Fruit fly (Drosophila melanogaster): ENCODE data around the gene CG7724.

The CG7724 gene

dm6 chr3L:17012017-17012719 lies 43.2 kb upstream of the CG7724 start, which contains the start of gene CG3764 (continued):
- TF ChIP-seq Myc (optimal IDR thresholded peaks at IDR 0.05) (no peak), h (GFP tag; optimal IDR thresholded peaks at IDR 0.05) (peak; percentile 75), tai (GFP tag; optimal IDR thresholded peaks at IDR 0.05) (no peak), jim (GFP tag; optimal IDR thresholded peaks at IDR 0.05) (no peak), CG9705 (GFP tag; optimal IDR thresholded peaks at IDR 0.05) (peak; percentile 77), dsf (GFP tag; optimal IDR thresholded peaks at IDR 0.05; ENCODE audit: borderline replicate concordance) (peak; percentile 12), Dfd (GFP tag; optimal IDR thresholded peaks at IDR 0.05) (no peak)

- TF ChIP-seq OdsH (GFP tag; optimal IDR thresholded peaks at IDR 0.05) (peak; percentile 44), Dfd (GFP tag; optimal IDR thresholded peaks at IDR 0.05) (no peak), pan (optimal IDR thresholded peaks at IDR 0.05) (no peak), Myc (optimal IDR thresholded peaks at IDR 0.05) (peak; percentile 23), Rel (GFP tag; optimal IDR thresholded peaks at IDR 0.05) (no peak), Rel (tag; optimal IDR thresholded peaks at IDR 0.05) (peak; percentile 40), tai (GFP tag; optimal IDR thresholded peaks at IDR 0.05) (no peak), HLH106 (tag; optimal IDR thresholded peaks at IDR 0.05) (peak; percentile 66), CrebA (GFP tag; optimal IDR thresholded peaks at IDR 0.05; ENCODE audit: borderline replicate concordance) (no peak), woc (GFP tag; optimal IDR thresholded peaks at IDR 0.05) (peak; percentile 84), br (GFP tag; optimal IDR thresholded peaks at IDR 0.05) (peak; percentile 5), ey (GFP tag; optimal IDR thresholded peaks at IDR 0.05) (peak; percentile 47), rgr (GFP tag; optimal IDR thresholded peaks at IDR 0.05) (peak; percentile 9), Vsx2 (GFP tag; optimal IDR thresholded peaks at IDR 0.05; ENCODE audit: partially characterized antibody) (no peak), Sp1 (GFP tag; optimal IDR thresholded peaks at IDR 0.05) (peak; percentile 56), usp (GFP tag; optimal IDR thresholded peaks at IDR 0.05) (no peak), sv (GFP tag; optimal IDR thresholded peaks at IDR 0.05) (peak; percentile 38), jim (GFP tag; optimal IDR thresholded peaks at IDR 0.05) (peak; percentile 4), psq (GFP tag; optimal IDR thresholded peaks at IDR 0.05) (peak; percentile 47), CG32264 (GFP tag; optimal IDR thresholded peaks at IDR 0.05) (no peak), Hr83 (GFP tag; optimal IDR thresholded peaks at IDR 0.05; ENCODE audit: poor library complexity, severe bottlenecking) (peak; percentile 15), lola (GFP tag; optimal IDR thresholded peaks at IDR 0.05) (no peak), h (GFP tag; optimal IDR thresholded peaks at IDR 0.05) (peak; percentile 34), dmrt93B (GFP tag; optimal IDR thresholded peaks at IDR 0.05) (peak; percentile 50), Abd-B (GFP tag; optimal IDR thresholded peaks at IDR 0.05) (no peak), N (GFP tag; optimal IDR thresholded peaks at IDR 0.05) (no peak), GATAd (GFP tag; optimal IDR thresholded peaks at IDR 0.05) (no peak), foxo (GFP tag; optimal IDR thresholded peaks at IDR 0.05) (peak in 1 of 2 experiments; percentile 72)
Measured at dm6 chr3L:17015663-17016575, 39.5 kb upstream of the CG7724 start, which contains the start of the genes CG6664 and CG7728. TSS of gene CG6664 (minus strand) at chr3L:17016180. TSS of gene CG7728 (plus strand) at chr3L:17016536.

dm6 chr3L:17016576-17016917 lies 38.9 kb upstream of the CG7724 start:
- TF ChIP-seq usp (GFP tag; optimal IDR thresholded peaks at IDR 0.05) (no peak), dsf (GFP tag; optimal IDR thresholded peaks at IDR 0.05; ENCODE audit: borderline replicate concordance) (no peak), Jra (GFP tag; optimal IDR thresholded peaks at IDR 0.05) (no peak), pan (optimal IDR thresholded peaks at IDR 0.05) (no peak), CG9705 (GFP tag; optimal IDR thresholded peaks at IDR 0.05) (no peak), HLH106 (tag; optimal IDR thresholded peaks at IDR 0.05) (no peak), woc (GFP tag; optimal IDR thresholded peaks at IDR 0.05) (no peak), Mio (GFP tag; optimal IDR thresholded peaks at IDR 0.05) (no peak), N (GFP tag; optimal IDR thresholded peaks at IDR 0.05) (no peak), fru (GFP tag; optimal IDR thresholded peaks at IDR 0.05) (no peak), CG32264 (GFP tag; optimal IDR thresholded peaks at IDR 0.05) (no peak), h (GFP tag; optimal IDR thresholded peaks at IDR 0.05) (no peak), OdsH (GFP tag; optimal IDR thresholded peaks at IDR 0.05) (no peak), foxo (GFP tag; optimal IDR thresholded peaks at IDR 0.05) (no peak), Hr83 (GFP tag; optimal IDR thresholded peaks at IDR 0.05; ENCODE audit: poor library complexity, severe bottlenecking) (no peak), brk (GFP tag; optimal IDR thresholded peaks at IDR 0.05) (no peak), psq (GFP tag; optimal IDR thresholded peaks at IDR 0.05) (no peak), Vsx2 (GFP tag; optimal IDR thresholded peaks at IDR 0.05; ENCODE audit: partially characterized antibody) (no peak)
